Fruit fly (Drosophila melanogaster) S2 (cell line): Measurements from ENCODE around the gene CG6179.

Experiments used
- CG8478 ChIP-seq: fragments of >200 bp; optimal IDR thresholded peaks from 2 replicates; lab custom pipeline; 2018
- CTCF ChIP-seq, 2 experiments: fragments of >200 bp; optimal IDR thresholded peaks; 2 replicates each; lab custom pipeline; 2018

The CG6179 gene

dm6 chrX:18368644-18368998 lies 11.3 kb upstream of the CG6179 start:
- no peak for TF ChIP-seq CTCF (optimal IDR thresholded peaks at IDR 0.05; lab: Kevin White, UChicago)
- no peak for TF ChIP-seq CG8478 (lab: Kevin White, UChicago)

dm6 chrX:18369767-18370166 lies 10.1 kb upstream of the CG6179 start:
- TF ChIP-seq CTCF (optimal IDR thresholded peaks at IDR 0.05; lab: Kevin White, UChicago) (no peak), CG8478 (lab: Kevin White, UChicago) (no peak)

- no peak for TF ChIP-seq CG8478 (lab: Kevin White, UChicago)
- TF ChIP-seq CTCF (optimal IDR thresholded peaks at IDR 0.05; lab: Kevin White, UChicago), result peak; percentile 72
Observed at dm6 chrX:18370775-18371735, 8.8 kb upstream of the CG6179 start.

- no peak for TF ChIP-seq CTCF (optimal IDR thresholded peaks at IDR 0.05; lab: Kevin White, UChicago)
- TF ChIP-seq CG8478 (lab: Kevin White, UChicago), result no peak
Observed at dm6 chrX:18374421-18374935, 5.4 kb upstream of the CG6179 start.

dm6 chrX:18385056-18385455 lies 5.2 kb downstream of the CG6179 start, which contains the start of gene betaCOP:
betaCOP (minus strand) TSS chrX:18385242.
- TF ChIP-seq CTCF (optimal IDR thresholded peaks at IDR 0.05; lab: Kevin White, UChicago) (peak; percentile 39 to 58), CG8478 (lab: Kevin White, UChicago) (no peak)

- no peak for TF ChIP-seq CTCF (optimal IDR thresholded peaks at IDR 0.05; lab: Kevin White, UChicago)
- TF ChIP-seq CG8478 (lab: Kevin White, UChicago), result no peak
Observed at dm6 chrX:18385801-18386200, 5.9 kb downstream of the CG6179 start.

dm6 chrX:18386784-18387183 lies 6.9 kb downstream of the CG6179 start, which contains the start of gene Tsf1:
Tsf1 (plus strand) TSS chrX:18387084.
- TF ChIP-seq CTCF (optimal IDR thresholded peaks at IDR 0.05; lab: Kevin White, UChicago), result no peak
- TF ChIP-seq CG8478 (lab: Kevin White, UChicago), result no peak

- TF ChIP-seq CG8478 (lab: Kevin White, UChicago) (no peak), CTCF (optimal IDR thresholded peaks at IDR 0.05; lab: Kevin White, UChicago) (no peak)
Observed at dm6 chrX:18395157-18395556, 15.3 kb downstream of the CG6179 start.

dm6 chrX:18399965-18400364 lies 20.1 kb downstream of the CG6179 start, which contains the start of gene CG34328:
CG34328 (minus strand) TSS chrX:18400065.
- TF ChIP-seq CTCF (optimal IDR thresholded peaks at IDR 0.05; lab: Kevin White, UChicago), result no peak
- TF ChIP-seq CG8478 (lab: Kevin White, UChicago), result no peak

- TF ChIP-seq CTCF (optimal IDR thresholded peaks at IDR 0.05; lab: Kevin White, UChicago), result no peak
- no peak for TF ChIP-seq CG8478 (lab: Kevin White, UChicago)
Observed at dm6 chrX:18402564-18402963, 22.7 kb downstream of the CG6179 start.

- TF ChIP-seq CG8478 (lab: Kevin White, UChicago) (no peak), CTCF (optimal IDR thresholded peaks at IDR 0.05; lab: Kevin White, UChicago) (no peak)
Observed at dm6 chrX:18404150-18404631, 24.3 kb downstream of the CG6179 start.

- TF ChIP-seq CTCF (optimal IDR thresholded peaks at IDR 0.05; lab: Kevin White, UChicago) (no peak), CG8478 (lab: Kevin White, UChicago) (no peak)
Observed at dm6 chrX:18404632-18405238, 24.9 kb downstream of the CG6179 start.

dm6 chrX:18405567-18406059 lies 25.7 kb downstream of the CG6179 start:
- TF ChIP-seq CTCF (optimal IDR thresholded peaks at IDR 0.05; lab: Kevin White, UChicago) (no peak), CG8478 (lab: Kevin White, UChicago) (no peak)

- TF ChIP-seq CTCF (optimal IDR thresholded peaks at IDR 0.05; lab: Kevin White, UChicago) (no peak), CG8478 (lab: Kevin White, UChicago) (no peak)
Observed at dm6 chrX:18406593-18407393, 26.9 kb downstream of the CG6179 start.
